Worm (Caenorhabditis elegans) whole organism, L3 larva: ENCODE measurements around the gene skr-18.

Source experiments
- R02D3.7 ChIP-seq: fragments of 150-350 bp; optimal IDR thresholded peaks from 2 replicates; lab custom pipeline; 2014; ENCODE audit warnings: missing biosample characterization, missing genetic modification characterization
- ZK546.5 ChIP-seq: sonication (generic microtip); optimal IDR thresholded peaks from 2 replicates; lab custom pipeline; 2017; ENCODE audit warnings: missing biosample characterization, missing genetic modification characterization
- aly-2 ChIP-seq: fragments of 150-350 bp; optimal IDR thresholded peaks from 2 replicates; lab custom pipeline; 2014; ENCODE audit warnings: missing biosample characterization, missing genetic modification characterization
- ama-1 ChIP-seq: fragments of 150-350 bp; optimal IDR thresholded peaks from 2 replicates; lab custom pipeline; 2018
- ceh-28 ChIP-seq: fragments of 150-350 bp; optimal IDR thresholded peaks from 2 replicates; lab custom pipeline; 2014; ENCODE audit warnings: missing biosample characterization, missing genetic modification reagents, missing genetic modification characterization
- ceh-82 ChIP-seq: fragments of 150-350 bp; optimal IDR thresholded peaks from 2 replicates; lab custom pipeline; 2014; ENCODE audit warnings: missing biosample characterization, missing genetic modification characterization
- daf-12 ChIP-seq: fragments of 150-350 bp; optimal IDR thresholded peaks from 2 replicates; lab custom pipeline; 2014; ENCODE audit warnings: missing biosample characterization, missing genetic modification reagents, missing genetic modification characterization
- elt-2 ChIP-seq: sonication (generic microtip); optimal IDR thresholded peaks from 2 replicates; lab custom pipeline; 2016; ENCODE audit warnings: missing genetic modification reagents, mild to moderate bottlenecking, missing genetic modification characterization, missing compliant biosample characterization
- elt-3 ChIP-seq, 3 experiments: fragments of 150-350 bp in 1 of 3; sonication (generic microtip) in 2 of 3; optimal IDR thresholded peaks; 2 replicates in 2 of 3; 4 replicates in 1 of 3; lab custom pipeline; 2014 to 2017; ENCODE audit warnings: missing biosample characterization in 3 of 3, missing genetic modification characterization in 3 of 3
- fkh-2 ChIP-seq: fragments of 150-350 bp; optimal IDR thresholded peaks from 2 replicates; lab custom pipeline; 2014; ENCODE audit warnings: missing biosample characterization, missing genetic modification reagents, missing genetic modification characterization
- hmg-11 ChIP-seq: sonication (generic microtip); optimal IDR thresholded peaks from 2 replicates; lab custom pipeline; 2016; ENCODE audit warnings: missing genetic modification characterization, missing compliant biosample characterization
- jun-1 ChIP-seq: fragments of 150-350 bp; optimal IDR thresholded peaks from 2 replicates; lab custom pipeline; 2014; ENCODE audit warnings: missing biosample characterization, missing genetic modification reagents, missing genetic modification characterization
- lin-15B ChIP-seq: fragments of 150-350 bp; optimal IDR thresholded peaks from 2 replicates; lab custom pipeline; 2014; ENCODE audit warnings: missing biosample characterization, missing genetic modification characterization
- lin-39 ChIP-seq: fragments of 150-350 bp; optimal IDR thresholded peaks from 2 replicates; lab custom pipeline; 2018; ENCODE audit warnings: missing biosample characterization, missing genetic modification reagents, missing genetic modification characterization
- mdl-1 ChIP-seq: fragments of 150-350 bp; optimal IDR thresholded peaks from 2 replicates; lab custom pipeline; 2014; ENCODE audit warnings: missing biosample characterization, missing genetic modification characterization
- mml-1 ChIP-seq: fragments of 150-350 bp; sonication (generic microtip); optimal IDR thresholded peaks from 3 replicates; lab custom pipeline; 2014; ENCODE audit warnings: missing biosample characterization, missing genetic modification characterization
- nfya-1 ChIP-seq: sonication (generic microtip); optimal IDR thresholded peaks from 2 replicates; lab custom pipeline; 2017; ENCODE audit warnings: missing genetic modification characterization, mild to moderate bottlenecking, missing compliant biosample characterization, antibody characterized with exemption, moderate library complexity; ENCODE audit not compliant: insufficient read depth
- nhr-12 ChIP-seq: fragments of 150-350 bp; optimal IDR thresholded peaks from 2 replicates; lab custom pipeline; 2014; ENCODE audit warnings: missing biosample characterization, missing genetic modification characterization
- nhr-23 ChIP-seq: fragments of 150-350 bp; optimal IDR thresholded peaks from 2 replicates; lab custom pipeline; 2014; ENCODE audit warnings: missing biosample characterization, missing genetic modification reagents, missing genetic modification characterization
- nhr-237 ChIP-seq: fragments of 150-350 bp; optimal IDR thresholded peaks from 2 replicates; lab custom pipeline; 2014; ENCODE audit warnings: missing biosample characterization, missing genetic modification characterization
- nhr-25 ChIP-seq: sonication (generic microtip); optimal IDR thresholded peaks from 2 replicates; lab custom pipeline; 2017; ENCODE audit warnings: missing biosample characterization, missing genetic modification characterization
- nhr-28 ChIP-seq: fragments of 150-350 bp; optimal IDR thresholded peaks from 2 replicates; lab custom pipeline; 2014; ENCODE audit warnings: missing biosample characterization, missing genetic modification characterization
- nhr-43 ChIP-seq: sonication (generic microtip); optimal IDR thresholded peaks from 2 replicates; lab custom pipeline; 2016; ENCODE audit warnings: mild to moderate bottlenecking, missing genetic modification characterization, missing compliant biosample characterization; ENCODE audit not compliant: poor library complexity, severe bottlenecking
- nhr-76 ChIP-seq: fragments of 150-350 bp; sonication (generic microtip); optimal IDR thresholded peaks from 5 replicates; lab custom pipeline; 2014; ENCODE audit warnings: missing biosample characterization, missing genetic modification characterization
- pha-4 ChIP-seq: fragments of 150-350 bp; optimal IDR thresholded peaks from 2 replicates; lab custom pipeline; 2014; ENCODE audit warnings: missing biosample characterization, missing genetic modification reagents, missing genetic modification characterization
- skn-1 ChIP-seq: fragments of 150-350 bp; optimal IDR thresholded peaks from 2 replicates; lab custom pipeline; 2014; ENCODE audit warnings: missing biosample characterization, missing genetic modification characterization
- snpc-4 ChIP-seq: fragments of 150-350 bp; optimal IDR thresholded peaks from 2 replicates; lab custom pipeline; 2014; ENCODE audit warnings: missing biosample characterization, missing genetic modification characterization
- tbx-2 ChIP-seq: sonication (generic microtip); optimal IDR thresholded peaks from 2 replicates; lab custom pipeline; 2016; ENCODE audit warnings: mild to moderate bottlenecking, missing genetic modification characterization, missing compliant biosample characterization
- unc-39 ChIP-seq: sonication (generic microtip); optimal IDR thresholded peaks from 4 replicates; lab custom pipeline; 2017; ENCODE audit warnings: missing biosample characterization, missing genetic modification characterization
- unc-62 ChIP-seq: fragments of 150-350 bp; sonication (generic microtip); optimal IDR thresholded peaks from 4 replicates; lab custom pipeline; 2014; ENCODE audit warnings: missing biosample characterization, missing genetic modification reagents, missing genetic modification characterization
- zag-1 ChIP-seq: fragments of 150-350 bp; optimal IDR thresholded peaks from 2 replicates; lab custom pipeline; 2014; ENCODE audit warnings: missing biosample characterization, missing genetic modification characterization
- ztf-11 ChIP-seq: fragments of 150-350 bp; optimal IDR thresholded peaks from 2 replicates; lab custom pipeline; 2014; ENCODE audit warnings: missing biosample characterization, missing genetic modification characterization
- ztf-4 ChIP-seq: fragments of 150-350 bp; optimal IDR thresholded peaks from 2 replicates; lab custom pipeline; 2014; ENCODE audit warnings: missing biosample characterization, missing genetic modification characterization

skr-18 gene

ce11 chrIV:762016-762459 lies 33.2 kb downstream of the skr-18 start:
- TF ChIP-seq ztf-11 (tag; lab: Kevin White, UChicago) (no peak), ama-1 (peak; percentile 82), nhr-23 (tag; lab: Kevin White, UChicago) (peak; percentile 49), nhr-43 (tag; lab: Kevin White, UChicago) (peak; percentile 22), nhr-25 (peak; percentile 5), elt-3 (tag; optimal IDR thresholded peaks at IDR 0.05; lab: Kevin White, UChicago) (peak in 1 of 3 experiments; percentile 36)

- no peak for TF ChIP-seq ceh-82
- peak; percentile 1 for TF ChIP-seq hmg-11 (tag; lab: Kevin White, UChicago)
- TF ChIP-seq mml-1 (tag; lab: Kevin White, UChicago), result no peak
Measured at ce11 chrIV:760267-760666, 35.0 kb downstream of the skr-18 start, which contains the start of gene gst-40. TSS of gene gst-40 (plus strand) at chrIV:760502.

DNA sequence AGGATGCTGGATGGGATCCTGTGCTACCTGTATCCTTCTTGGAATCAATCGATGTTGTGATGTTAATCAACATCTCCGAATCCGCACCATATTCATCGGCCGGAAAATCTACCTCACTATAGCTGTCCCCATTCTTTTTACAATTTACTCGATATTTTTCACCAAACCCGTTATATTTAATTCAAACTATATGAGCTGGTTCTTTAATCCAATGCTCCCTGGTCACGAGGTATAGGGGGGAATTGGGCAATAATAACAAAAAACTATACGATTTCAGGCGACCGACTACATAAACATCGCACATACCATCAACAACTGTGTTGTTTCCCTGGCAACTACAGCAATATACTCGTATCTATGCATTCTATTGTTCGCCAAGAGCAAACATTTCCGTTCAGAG lies 37.7 kb downstream of the skr-18 start:
- TF ChIP-seq ztf-4 (tag; lab: Kevin White, UChicago), result no peak
- TF ChIP-seq lin-15B, result no peak
- no peak for TF ChIP-seq lin-39 (tag; lab: Kevin White, UChicago)
- TF ChIP-seq nhr-76, result no peak
- no peak for TF ChIP-seq elt-2
- no peak for TF ChIP-seq elt-3 (tag; optimal IDR thresholded peaks at IDR 0.05; lab: Kevin White, UChicago)
- no peak for TF ChIP-seq pha-4 (tag; lab: Kevin White, UChicago)
- TF ChIP-seq hmg-11 (tag; lab: Kevin White, UChicago), result no peak
- no peak for TF ChIP-seq ztf-11 (tag; lab: Kevin White, UChicago)
- TF ChIP-seq unc-62 (GFP tag; lab: Kevin White, UChicago), result no peak
- TF ChIP-seq snpc-4 (tag; lab: Kevin White, UChicago), result no peak
- no peak for TF ChIP-seq zag-1 (tag; lab: Kevin White, UChicago)
- TF ChIP-seq ZK546.5 (tag; lab: Kevin White, UChicago), result no peak
- TF ChIP-seq jun-1 (tag; lab: Kevin White, UChicago), result no peak
- TF ChIP-seq, all 47 proteins: peak for 0

ce11 chrIV:756956-757355 lies 38.3 kb downstream of the skr-18 start:
- TF ChIP-seq hmg-11 (tag; lab: Kevin White, UChicago), result no peak
- TF ChIP-seq jun-1 (tag; lab: Kevin White, UChicago), result no peak
- no peak for TF ChIP-seq nfya-1
- no peak for TF ChIP-seq tbx-2 (tag; lab: Kevin White, UChicago)
- no peak for TF ChIP-seq R02D3.7 (tag; lab: Kevin White, UChicago)
- no peak for TF ChIP-seq pha-4 (tag; lab: Kevin White, UChicago)
- no peak for TF ChIP-seq skn-1 (tag; lab: Kevin White, UChicago)
- no peak for TF ChIP-seq elt-3 (tag; optimal IDR thresholded peaks at IDR 0.05; lab: Kevin White, UChicago)
- no peak for TF ChIP-seq ztf-11 (tag; lab: Kevin White, UChicago)
- TF ChIP-seq ceh-82, result no peak
- TF ChIP-seq, all 47 proteins: peak for 0

DNA sequence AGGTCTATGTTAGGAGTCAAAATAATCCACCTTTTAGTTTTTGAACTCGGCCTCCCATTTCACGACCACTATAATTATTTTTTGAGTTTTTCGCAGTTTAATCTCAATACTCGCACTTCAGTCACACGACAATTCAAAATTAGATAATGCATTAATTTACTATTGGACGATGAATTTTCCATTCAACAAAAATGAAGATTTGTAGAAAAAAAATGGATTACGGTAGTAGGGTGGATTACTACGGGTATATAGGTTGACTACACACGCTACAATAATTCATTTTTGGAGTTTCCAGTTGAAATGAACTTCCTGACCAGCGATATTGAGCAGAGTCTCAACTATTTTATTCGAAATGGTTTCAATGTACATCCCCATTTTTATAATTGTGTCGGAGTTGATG lies 38.8 kb downstream of the skr-18 start, which contains the start of gene srt-23:
TSS of gene srt-23 (plus strand) at position 301 of the 400 bp plus-strand sequence.
- no peak for TF ChIP-seq nhr-28 (tag; lab: Kevin White, UChicago)
- TF ChIP-seq nhr-237 (tag; lab: Kevin White, UChicago), result no peak
- TF ChIP-seq elt-3 (tag; optimal IDR thresholded peaks at IDR 0.05; lab: Kevin White, UChicago), result no peak
- TF ChIP-seq elt-2, result no peak
- TF ChIP-seq ama-1, result no peak
- TF ChIP-seq lin-15B, result no peak
- TF ChIP-seq mml-1 (tag; lab: Kevin White, UChicago), result no peak
- no peak for TF ChIP-seq nhr-12
- TF ChIP-seq jun-1 (tag; lab: Kevin White, UChicago), result no peak
- TF ChIP-seq lin-39 (tag; lab: Kevin White, UChicago), result no peak
- TF ChIP-seq mdl-1, result no peak
- no peak for TF ChIP-seq unc-39 (tag; lab: Kevin White, UChicago)
- no peak for TF ChIP-seq aly-2 (tag; lab: Kevin White, UChicago)
- no peak for TF ChIP-seq daf-12 (tag; lab: Kevin White, UChicago)
- TF ChIP-seq fkh-2, result no peak
- TF ChIP-seq ceh-28 (tag; lab: Kevin White, UChicago), result no peak
- TF ChIP-seq, all 47 proteins: peak for 0
